Fruit fly (Drosophila melanogaster): ENCODE data around the gene IFT54.

dm6 chr3R:14277894-14278522, 24.2 kb upstream of the IFT54 start:
- TF ChIP-seq psq (optimal IDR thresholded peaks at IDR 0.05) (no peak), pan (optimal IDR thresholded peaks at IDR 0.05) (no peak), CG8478 (optimal IDR thresholded peaks at IDR 0.05) (no peak), usp (GFP tag; optimal IDR thresholded peaks at IDR 0.05) (no peak), Dll (optimal IDR thresholded peaks at IDR 0.05) (no peak)
